Worm (Caenorhabditis elegans) whole organism, mixed stage, embryonic: ENCODE measurements around the gene ddx-19.

Experiments
- cnd-1 ChIP-seq: fragments of 200-800 bp; sonication (Bioruptor generic); optimal IDR thresholded peaks from 2 replicates; lab custom pipeline; 2018; ENCODE audit warnings: mild to moderate bottlenecking, missing genetic modification characterization, missing compliant biosample characterization
- snpc-4 ChIP-seq: fragments of 150-350 bp; optimal IDR thresholded peaks from 2 replicates; lab custom pipeline; 2014; ENCODE audit warnings: missing biosample characterization, missing genetic modification characterization
- unc-62 ChIP-seq: fragments of 150-350 bp; optimal IDR thresholded peaks from 2 replicates; lab custom pipeline; 2014; ENCODE audit warnings: missing biosample characterization, missing genetic modification reagents, missing genetic modification characterization

DNA sequence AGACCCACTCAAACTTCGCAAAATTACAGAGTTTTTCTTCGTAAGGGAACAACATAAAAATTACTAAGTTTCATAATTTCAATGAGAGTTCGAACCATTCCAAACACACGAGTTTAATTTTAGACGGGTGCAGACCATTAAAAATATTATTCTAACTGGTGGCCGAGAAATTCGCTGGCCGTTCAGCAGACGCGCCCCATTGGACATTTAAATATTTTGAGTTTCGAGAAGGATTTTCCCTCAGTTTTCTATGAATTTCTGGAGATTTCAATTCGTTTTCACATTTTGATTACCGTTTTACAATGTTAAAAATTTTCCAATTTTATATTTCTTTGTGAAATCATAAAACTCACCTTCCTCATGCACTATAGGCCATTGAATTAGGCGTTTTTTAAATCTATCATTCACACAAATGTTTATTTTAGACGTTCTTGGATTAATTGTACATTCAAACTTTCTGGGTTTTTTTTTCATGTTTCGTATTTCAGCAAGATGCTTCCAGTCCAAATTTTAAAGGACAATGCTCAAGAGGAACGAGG is 42.6 kb downstream of the ddx-19 start, which contains the start of gene cct-2:
- TF ChIP-seq snpc-4 (tag; lab: Kevin White, UChicago) (no peak), cnd-1 (tag; lab: Kevin White, UChicago) (no peak), unc-62 (GFP tag; lab: Kevin White, UChicago) (no peak)
